Worm (Caenorhabditis elegans) whole organism, young adult: ENCODE results near the gene ZK287.1.

Experiments
- T26A5.8 ChIP-seq: sonication (generic microtip); optimal IDR thresholded peaks from 2 replicates; lab custom pipeline; 2016; ENCODE audit warnings: missing genetic modification characterization, missing compliant biosample characterization
- aptf-2 ChIP-seq: fragments of 200-800 bp; sonication (Bioruptor generic); conservative IDR thresholded peaks from 2 replicates; pipeline ENCODE4 v1.3.6; 2022; ENCODE audit warnings: missing genetic modification reagents, missing genetic modification characterization, missing compliant biosample characterization
- atf-7 ChIP-seq: sonication (generic microtip); optimal IDR thresholded peaks from 2 replicates; lab custom pipeline; 2017; ENCODE audit warnings: mild to moderate bottlenecking, missing genetic modification characterization, missing compliant biosample characterization
- bed-2 ChIP-seq: fragments of 200-800 bp; sonication (Bioruptor generic); IDR thresholded peaks from 2 replicates; pipeline ENCODE4 v1.3.6; 2022; ENCODE audit warnings: missing genetic modification reagents, missing genetic modification characterization, missing compliant biosample characterization
- fkh-3 ChIP-seq: sonication (generic microtip); optimal IDR thresholded peaks from 2 replicates; lab custom pipeline; 2016; ENCODE audit warnings: mild to moderate bottlenecking, missing genetic modification characterization, missing compliant biosample characterization
- madf-10 ChIP-seq: sonication (generic microtip); optimal IDR thresholded peaks from 2 replicates; lab custom pipeline; 2016; ENCODE audit warnings: mild to moderate bottlenecking, missing genetic modification characterization, missing compliant biosample characterization
- ztf-25 ChIP-seq: fragments of 200-800 bp; sonication (Bioruptor generic); IDR thresholded peaks from 2 replicates; pipeline ENCODE4 v1.3.6; 2022; ENCODE audit warnings: missing genetic modification reagents, missing genetic modification characterization, missing compliant biosample characterization

ce11 chrV:9645507-9645906 is 21.0 kb upstream of the ZK287.1 start, which contains the start of the genes atl-1 and hcp-2:
- TF ChIP-seq T26A5.8 (tag; lab: Kevin White, UChicago) (no peak), ztf-25 (GFP tag; lab: Robert Waterston, UW) (no peak), madf-10 (tag; lab: Kevin White, UChicago) (no peak), atf-7 (no peak), fkh-3 (tag; lab: Kevin White, UChicago) (no peak), aptf-2 (GFP tag; lab: Robert Waterston, UW) (no peak), bed-2 (no peak)
